Fruit fly (Drosophila melanogaster) whole organism, wandering third instar larva: ENCODE data around the gene CG31805.

Experiments
- Abd-B ChIP-seq: fragments of >200 bp; optimal IDR thresholded peaks from 2 replicates; lab custom pipeline; 2017; ENCODE audit warnings: missing biosample characterization, missing genetic modification characterization
- CG32264 ChIP-seq: fragments of 200-800 bp; sonication (Bioruptor generic); optimal IDR thresholded peaks from 2 replicates; lab custom pipeline; 2016; ENCODE audit warnings: missing biosample characterization, missing genetic modification characterization
- CG9705 ChIP-seq: fragments of 200-800 bp; sonication (Bioruptor generic); optimal IDR thresholded peaks from 2 replicates; lab custom pipeline; 2018; ENCODE audit warnings: missing biosample characterization, mild to moderate bottlenecking, missing genetic modification characterization
- CrebA ChIP-seq: fragments of 200-800 bp; sonication (Bioruptor generic); optimal IDR thresholded peaks from 2 replicates; lab custom pipeline; 2016; ENCODE audit warnings: missing biosample characterization, mild to moderate bottlenecking, missing genetic modification characterization, borderline replicate concordance
- Dfd ChIP-seq: fragments of >200 bp; optimal IDR thresholded peaks from 2 replicates; lab custom pipeline; 2017; ENCODE audit warnings: missing biosample characterization, missing genetic modification characterization
- Dif ChIP-seq: fragments of 200-275, 200-300 bp; sonication (Bioruptor generic); optimal IDR thresholded peaks from 2 replicates; lab custom pipeline; 2018; ENCODE audit warnings: missing biosample characterization, missing genetic modification characterization; ENCODE audit not compliant: partially characterized antibody
- GATAd ChIP-seq: sonication (Bioruptor generic); optimal IDR thresholded peaks from 2 replicates; lab custom pipeline; 2016; ENCODE audit warnings: missing biosample characterization, missing genetic modification characterization
- Hr78 ChIP-seq: fragments of >200 bp; optimal IDR thresholded peaks from 2 replicates; lab custom pipeline; 2017; ENCODE audit warnings: missing biosample characterization, missing genetic modification characterization
- Hr83 ChIP-seq: fragments of 200-300 bp; sonication (Bioruptor generic); optimal IDR thresholded peaks from 2 replicates; lab custom pipeline; 2016; ENCODE audit warnings: missing biosample characterization, mild to moderate bottlenecking, missing genetic modification characterization, moderate library complexity; ENCODE audit not compliant: poor library complexity, severe bottlenecking
- Jra ChIP-seq: sonication (Bioruptor generic); optimal IDR thresholded peaks from 2 replicates; lab custom pipeline; 2016; ENCODE audit warnings: missing biosample characterization, missing genetic modification characterization
- Mio ChIP-seq: sonication (Bioruptor generic); optimal IDR thresholded peaks from 2 replicates; lab custom pipeline; 2016; ENCODE audit warnings: missing biosample characterization, missing genetic modification characterization
- Myc ChIP-seq: fragments of >200 bp; optimal IDR thresholded peaks from 2 replicates; lab custom pipeline; 2017
- N ChIP-seq: fragments of >200 bp; optimal IDR thresholded peaks from 2 replicates; lab custom pipeline; 2018; ENCODE audit warnings: missing biosample characterization, missing external identifiers, missing genetic modification characterization
- OdsH ChIP-seq: fragments of 200-800 bp; sonication (Bioruptor generic); optimal IDR thresholded peaks from 2 replicates; lab custom pipeline; 2016; ENCODE audit warnings: missing biosample characterization, mild to moderate bottlenecking, missing genetic modification characterization
- Rel ChIP-seq, 2 experiments: fragments of 200-800 bp; sonication (Bioruptor generic) in 1 of 2; optimal IDR thresholded peaks; 2 replicates in 1 of 2; 3 replicates in 1 of 2; lab custom pipeline; 2016 to 2019; ENCODE audit warnings: mild to moderate bottlenecking in 2 of 2, missing biosample characterization in 2 of 2, missing genetic modification characterization in 2 of 2, moderate library complexity in 1 of 2
- Sp1 ChIP-seq: fragments of 200-800 bp; sonication (Bioruptor generic); optimal IDR thresholded peaks from 3 replicates; lab custom pipeline; 2019; ENCODE audit warnings: missing biosample characterization, mild to moderate bottlenecking, missing genetic modification characterization, moderate library complexity
- Vsx2 ChIP-seq: fragments of 200-300, 225-300 bp; sonication (Bioruptor generic); optimal IDR thresholded peaks from 2 replicates; lab custom pipeline; 2018; ENCODE audit warnings: missing biosample characterization, missing genetic modification characterization; ENCODE audit not compliant: partially characterized antibody
- br ChIP-seq: fragments of 200-800 bp; sonication (Bioruptor generic); optimal IDR thresholded peaks from 2 replicates; lab custom pipeline; 2016; ENCODE audit warnings: missing biosample characterization, missing genetic modification characterization
- brk ChIP-seq: fragments of 200-800 bp; sonication (Bioruptor generic); optimal IDR thresholded peaks from 2 replicates; lab custom pipeline; 2016; ENCODE audit warnings: missing biosample characterization, mild to moderate bottlenecking, missing genetic modification characterization
- dl ChIP-seq, 2 experiments: fragments of 175-275, 200-275 bp in 1 of 2; fragments of 200-275 bp in 1 of 2; sonication (Bioruptor generic); optimal IDR thresholded peaks; lab custom pipeline; 2018; ENCODE audit warnings: mild to moderate bottlenecking in 2 of 2, missing biosample characterization in 2 of 2, missing genetic modification characterization in 2 of 2, moderate library complexity in 2 of 2; ENCODE audit not compliant: partially characterized antibody in 2 of 2, insufficient read depth in 1 of 2
- dsf ChIP-seq: sonication (Bioruptor generic); optimal IDR thresholded peaks from 2 replicates; lab custom pipeline; 2016; ENCODE audit warnings: missing biosample characterization, missing genetic modification characterization, borderline replicate concordance
- ey ChIP-seq: fragments of 200-800 bp; sonication (Bioruptor generic); optimal IDR thresholded peaks from 2 replicates; lab custom pipeline; 2016; ENCODE audit warnings: missing biosample characterization, missing genetic modification characterization
- foxo ChIP-seq, 2 experiments: fragments of 200-800 bp; sonication (Bioruptor generic); optimal IDR thresholded peaks; 2 replicates in 1 of 2; 3 replicates in 1 of 2; lab custom pipeline; 2016 to 2017; ENCODE audit warnings: missing biosample characterization in 2 of 2, missing genetic modification characterization in 2 of 2
- fru ChIP-seq: fragments of 200-800 bp; sonication (Bioruptor generic); optimal IDR thresholded peaks from 3 replicates; lab custom pipeline; 2016; ENCODE audit warnings: missing biosample characterization, mild to moderate bottlenecking, missing genetic modification characterization
- h ChIP-seq: fragments of 200-800 bp; sonication (Bioruptor generic); optimal IDR thresholded peaks from 3 replicates; lab custom pipeline; 2016; ENCODE audit warnings: missing biosample characterization, mild to moderate bottlenecking, missing genetic modification characterization
- jim ChIP-seq: fragments of 175-275, 200-325 bp; sonication (Bioruptor generic); optimal IDR thresholded peaks from 2 replicates; lab custom pipeline; 2016; ENCODE audit warnings: missing biosample characterization, mild to moderate bottlenecking, missing genetic modification characterization
- pan ChIP-seq: fragments of >200 bp; optimal IDR thresholded peaks from 2 replicates; lab custom pipeline; 2017
- psq ChIP-seq: fragments of 200-800 bp; sonication (Bioruptor generic); optimal IDR thresholded peaks from 3 replicates; lab custom pipeline; 2017; ENCODE audit warnings: missing biosample characterization, mild to moderate bottlenecking, missing genetic modification characterization, moderate library complexity
- rgr ChIP-seq: fragments of 200-800 bp; sonication (Bioruptor generic); optimal IDR thresholded peaks from 3 replicates; lab custom pipeline; 2016; ENCODE audit warnings: missing biosample characterization, mild to moderate bottlenecking, missing genetic modification characterization
- sage ChIP-seq: fragments of 200-800 bp; sonication (Bioruptor generic); optimal IDR thresholded peaks from 2 replicates; lab custom pipeline; 2016; ENCODE audit warnings: missing biosample characterization, mild to moderate bottlenecking, missing genetic modification characterization
- sv ChIP-seq: fragments of 200-800 bp; sonication (Bioruptor generic); optimal IDR thresholded peaks from 3 replicates; lab custom pipeline; 2016; ENCODE audit warnings: missing biosample characterization, missing genetic modification characterization
- tai ChIP-seq: sonication (Bioruptor generic); optimal IDR thresholded peaks from 2 replicates; lab custom pipeline; 2016; ENCODE audit warnings: missing biosample characterization, missing genetic modification characterization
- usp ChIP-seq: fragments of >200 bp; optimal IDR thresholded peaks from 2 replicates; lab custom pipeline; 2017; ENCODE audit warnings: missing biosample characterization, missing genetic modification characterization
- woc ChIP-seq: sonication (Bioruptor generic); optimal IDR thresholded peaks from 2 replicates; lab custom pipeline; 2016; ENCODE audit warnings: missing biosample characterization, mild to moderate bottlenecking, missing genetic modification characterization

CG31805 gene

dm6 chr2L:16868897-16869324 is 31.4 kb downstream of the CG31805 start:
- TF ChIP-seq jim, result no peak
- no peak for TF ChIP-seq N (GFP tag; lab: Kevin White, UChicago)
- no peak for TF ChIP-seq Hr78 (GFP tag; lab: Kevin White, UChicago)
- no peak for TF ChIP-seq Vsx2 (GFP tag; lab: Kevin White, UChicago)
- TF ChIP-seq rgr (GFP tag; lab: Kevin White, UChicago), result no peak
- no peak for TF ChIP-seq woc (GFP tag; lab: Kevin White, UChicago)
- no peak for TF ChIP-seq brk
- TF ChIP-seq foxo (GFP tag; optimal IDR thresholded peaks at IDR 0.05; lab: Kevin White, UChicago), result no peak
- no peak for TF ChIP-seq Sp1 (GFP tag; lab: Kevin White, UChicago)
- no peak for TF ChIP-seq sv (GFP tag; lab: Kevin White, UChicago)
- no peak for TF ChIP-seq Hr83 (GFP tag; lab: Kevin White, UChicago)
- TF ChIP-seq usp (GFP tag; lab: Kevin White, UChicago), result no peak
- TF ChIP-seq fru (GFP tag; lab: Kevin White, UChicago), result no peak
- no peak for TF ChIP-seq br (GFP tag; lab: Kevin White, UChicago)
- no peak for TF ChIP-seq Rel (GFP tag; optimal IDR thresholded peaks at IDR 0.05; lab: Kevin White, UChicago)
- TF ChIP-seq Rel (tag; optimal IDR thresholded peaks at IDR 0.05; lab: Kevin White, UChicago), result no peak
- TF ChIP-seq Mio, result no peak
- TF ChIP-seq, all 38 proteins: peak for 0

DNA sequence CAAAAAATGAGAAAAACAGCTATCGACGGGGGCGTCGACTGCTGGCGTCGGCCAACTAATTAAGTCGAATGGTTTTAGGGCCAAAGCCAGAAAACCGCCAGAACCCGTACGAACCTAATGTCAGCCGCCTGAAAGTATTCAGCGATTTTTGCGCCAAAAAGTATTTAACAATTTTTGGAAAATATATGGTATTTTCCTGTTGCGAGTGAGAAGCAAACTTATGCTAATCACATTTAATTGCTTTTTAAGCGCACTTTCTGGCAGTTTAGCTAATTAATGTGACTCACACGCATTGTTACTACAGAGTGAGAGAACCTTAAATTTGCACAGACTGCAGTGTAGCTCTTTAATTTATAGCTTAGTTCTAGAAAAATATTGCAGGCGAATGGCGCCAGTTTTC is 37.7 kb downstream of the CG31805 start:
- TF ChIP-seq sv (GFP tag; lab: Kevin White, UChicago) (no peak), Myc (lab: Kevin White, UChicago) (peak; percentile 65), Mio (no peak), Rel (GFP tag; optimal IDR thresholded peaks at IDR 0.05; lab: Kevin White, UChicago) (no peak), Rel (tag; optimal IDR thresholded peaks at IDR 0.05; lab: Kevin White, UChicago) (peak; percentile 76), pan (lab: Kevin White, UChicago) (no peak), CrebA (no peak), Jra (GFP tag; lab: Kevin White, UChicago) (no peak), Hr83 (GFP tag; lab: Kevin White, UChicago) (no peak), OdsH (no peak), usp (GFP tag; lab: Kevin White, UChicago) (no peak), dsf (no peak), h (GFP tag; lab: Kevin White, UChicago) (no peak), Dif (no peak), Sp1 (GFP tag; lab: Kevin White, UChicago) (no peak), GATAd (GFP tag; lab: Kevin White, UChicago) (no peak), CG32264 (GFP tag; lab: Kevin White, UChicago) (no peak), tai (GFP tag; lab: Kevin White, UChicago) (no peak)

DNA sequence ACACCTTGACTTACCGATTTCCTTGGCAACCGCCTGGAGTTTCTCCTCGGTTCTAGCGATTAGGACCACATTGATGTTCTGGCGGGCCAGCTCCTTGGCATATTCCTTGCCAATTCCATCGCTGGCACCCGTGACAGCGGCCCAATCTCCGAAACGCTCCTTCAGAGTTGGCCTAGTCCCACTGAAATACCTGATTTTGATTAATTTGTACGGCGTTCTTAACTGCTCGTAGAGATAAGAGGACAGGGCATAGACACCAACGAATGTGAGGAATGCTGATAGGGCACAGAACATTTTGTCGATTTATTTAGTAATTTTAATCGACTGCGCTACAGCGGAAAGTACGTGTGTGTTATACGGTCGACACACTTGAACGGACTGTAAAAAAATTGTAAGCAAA is 39.1 kb downstream of the CG31805 start, which contains the start of gene CG6012:
CG6012 (minus strand) TSS at position 364 of the 400 bp plus-strand sequence.
- TF ChIP-seq Mio (no peak), CG9705 (GFP tag; lab: Kevin White, UChicago) (no peak), GATAd (GFP tag; lab: Kevin White, UChicago) (no peak), Abd-B (GFP tag; lab: Kevin White, UChicago) (no peak), Dif (no peak), brk (no peak), sv (GFP tag; lab: Kevin White, UChicago) (no peak), Jra (GFP tag; lab: Kevin White, UChicago) (no peak), sage (no peak), ey (GFP tag; lab: Kevin White, UChicago) (no peak), fru (GFP tag; lab: Kevin White, UChicago) (no peak), Dfd (GFP tag; lab: Kevin White, UChicago) (no peak), psq (GFP tag; lab: Kevin White, UChicago) (no peak), h (GFP tag; lab: Kevin White, UChicago) (no peak), N (GFP tag; lab: Kevin White, UChicago) (no peak), jim (no peak), woc (GFP tag; lab: Kevin White, UChicago) (no peak), Vsx2 (GFP tag; lab: Kevin White, UChicago) (no peak)

DNA sequence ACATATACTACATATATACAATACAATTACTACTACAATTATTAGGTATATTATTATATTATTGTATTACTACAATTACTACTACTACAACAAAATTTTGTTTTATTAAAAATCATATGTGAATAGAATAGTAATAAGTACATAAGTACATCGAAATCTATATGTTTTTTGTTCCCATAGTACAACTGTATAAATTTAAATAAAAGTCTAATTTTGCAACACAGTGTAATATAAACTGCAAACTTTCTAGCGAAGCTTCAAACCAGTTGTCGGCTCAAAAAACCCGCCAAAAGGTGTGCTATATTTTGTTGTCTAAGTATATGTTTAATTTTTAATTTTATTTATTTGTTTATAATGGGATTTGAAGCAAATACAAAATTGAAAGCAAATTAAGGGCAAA is 40.7 kb downstream of the CG31805 start:
- TF ChIP-seq dl (GFP tag; optimal IDR thresholded peaks at IDR 0.05; lab: Kevin White, UChicago; ENCODE audit: insufficient read depth in 1 of 2, partially characterized antibody in 2 of 2) (no peak), Myc (lab: Kevin White, UChicago) (peak; percentile 39)
